Worm (Caenorhabditis elegans) whole organism, L1 larva: Measurements from ENCODE around the gene nhr-45.

Experiments
- ama-1 ChIP-seq: fragments of 150-350 bp; optimal IDR thresholded peaks from 2 replicates; lab custom pipeline; 2014
- ceh-82 ChIP-seq, 3 experiments: fragments of 150-350 bp in 1 of 3; sonication (generic microtip) in 2 of 3; optimal IDR thresholded peaks; 2 replicates each; lab custom pipeline; 2014 to 2017; ENCODE audit warnings: missing biosample characterization in 3 of 3, missing genetic modification characterization in 3 of 3
- lin-39 ChIP-seq: fragments of 150-350 bp; optimal IDR thresholded peaks from 2 replicates; lab custom pipeline; 2014; ENCODE audit warnings: missing biosample characterization, missing genetic modification reagents, missing genetic modification characterization
- nhr-11 ChIP-seq: fragments of 150-350 bp; optimal IDR thresholded peaks from 2 replicates; lab custom pipeline; 2014; ENCODE audit warnings: missing biosample characterization, missing genetic modification characterization
- zag-1 ChIP-seq: fragments of 150-350 bp; optimal IDR thresholded peaks from 2 replicates; lab custom pipeline; 2014; ENCODE audit warnings: missing biosample characterization, missing genetic modification characterization

DNA sequence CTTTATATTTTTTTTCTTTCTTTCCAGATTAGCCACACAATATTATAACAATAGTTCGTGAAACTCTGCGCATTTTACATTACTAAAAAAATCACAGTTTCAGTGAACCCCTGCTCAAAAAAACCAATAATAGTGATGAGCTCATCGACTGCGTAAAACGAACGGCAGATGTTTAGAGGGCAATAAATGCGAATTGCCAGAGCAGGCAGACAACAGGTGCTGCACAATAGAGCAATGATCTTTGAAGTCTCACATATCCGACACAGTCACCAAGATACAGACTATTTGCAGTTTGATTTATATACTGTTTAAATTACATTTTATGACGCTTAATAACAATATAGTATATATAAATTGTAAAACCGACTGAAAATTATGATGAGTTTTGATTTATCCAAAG lies 50.5 kb downstream of the nhr-45 start:
- no peak for TF ChIP-seq ama-1 (lab: Kevin White, UChicago)
- no peak for TF ChIP-seq lin-39 (tag; lab: Kevin White, UChicago)
- TF ChIP-seq ceh-82 (tag; optimal IDR thresholded peaks at IDR 0.05; lab: Kevin White, UChicago): no peak
- no peak for TF ChIP-seq nhr-11 (tag; lab: Kevin White, UChicago)
- TF ChIP-seq zag-1 (tag; lab: Kevin White, UChicago): no peak
